Worm (Caenorhabditis elegans): ENCODE measurements around the gene drh-1.

- TF ChIP-seq ztf-11 (tag; optimal IDR thresholded peaks at IDR 0.05): no peak
- TF ChIP-seq fkh-10 (GFP tag; optimal IDR thresholded peaks at IDR 0.05): no peak
- no peak for TF ChIP-seq madf-9 (GFP tag; conservative IDR thresholded peaks at IDR 0.05)
- no peak for TF ChIP-seq nhr-76 (tag; optimal IDR thresholded peaks at IDR 0.05)
- TF ChIP-seq lin-39 (tag; optimal IDR thresholded peaks at IDR 0.05): no peak
- TF ChIP-seq F26F4.8 (GFP tag; conservative IDR thresholded peaks at IDR 0.05): no peak
- peak in 1 of 2 experiments; percentile 7 for TF ChIP-seq mdl-1 (tag; optimal IDR thresholded peaks at IDR 0.05)
These were observed 9.0 kb upstream of the drh-1 start for ce11 chrIV:6622142-6622541.

All from whole organism, L4 larva.